Worm (Caenorhabditis elegans): ENCODE results near the gene acl-6.

The acl-6 gene

DNA sequence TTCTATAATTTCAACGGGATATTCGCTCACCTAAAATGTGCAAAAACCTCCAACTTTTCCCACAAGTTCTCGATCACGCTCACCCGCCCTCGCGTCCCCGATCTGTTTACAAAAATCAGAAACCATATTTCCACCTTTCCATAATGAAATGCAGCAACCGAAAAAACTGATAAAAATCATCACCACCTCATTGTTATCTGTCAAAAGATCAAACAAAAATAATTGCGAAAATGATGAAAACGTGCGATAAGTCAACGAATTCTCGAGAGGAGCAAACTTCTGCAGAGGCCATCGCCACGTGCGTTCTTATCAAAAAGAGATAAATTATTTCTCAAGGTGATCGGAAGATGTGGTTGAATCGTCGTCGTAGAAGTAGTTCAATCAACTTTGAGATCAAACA is 8.2 kb upstream of the acl-6 start:
- TF ChIP-seq pros-1 (tag; optimal IDR thresholded peaks at IDR 0.05) (no peak), fkh-10 (GFP tag; optimal IDR thresholded peaks at IDR 0.05) (no peak)

DNA sequence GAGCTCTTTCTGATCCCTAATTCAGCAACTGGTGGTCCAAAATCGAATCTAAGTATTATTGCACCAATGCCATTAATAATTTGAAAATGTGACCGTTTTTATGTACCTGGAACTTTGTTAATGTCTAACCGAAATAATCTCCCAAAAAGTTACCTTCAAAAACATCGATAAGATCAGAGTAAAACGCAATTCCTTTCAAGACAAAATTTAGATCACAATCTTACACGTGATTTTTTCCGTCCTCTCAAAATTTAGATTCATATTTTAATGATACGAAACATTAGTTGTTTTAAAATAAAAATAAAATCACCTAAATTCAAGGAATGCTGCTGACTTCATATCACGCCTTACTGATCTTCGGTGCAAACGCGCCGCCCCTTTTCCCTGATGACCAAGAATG is 6.8 kb upstream of the acl-6 start:
- TF ChIP-seq ceh-45 (GFP tag; IDR thresholded peaks at IDR 0.05) (no peak), odd-2 (tag; optimal IDR thresholded peaks at IDR 0.05) (no peak), elt-4 (tag; optimal IDR thresholded peaks at IDR 0.05) (no peak), npax-4 (tag; optimal IDR thresholded peaks at IDR 0.05) (no peak), tbx-2 (tag; optimal IDR thresholded peaks at IDR 0.05) (no peak), unc-55 (GFP tag; optimal IDR thresholded peaks at IDR 0.05) (no peak), ceh-19 (GFP tag; optimal IDR thresholded peaks at IDR 0.05) (no peak), hlh-8 (tag; optimal IDR thresholded peaks at IDR 0.05) (no peak), fkh-10 (GFP tag; optimal IDR thresholded peaks at IDR 0.05) (no peak), eyg-1 (tag; optimal IDR thresholded peaks at IDR 0.05) (no peak)

- no peak for TF ChIP-seq ceh-30 (tag; optimal IDR thresholded peaks at IDR 0.05)
- no peak for TF ChIP-seq ama-1 (optimal IDR thresholded peaks at IDR 0.05)
- no peak for TF ChIP-seq ceh-31 (tag; optimal IDR thresholded peaks at IDR 0.05)
- no peak for TF ChIP-seq tbx-7 (tag; optimal IDR thresholded peaks at IDR 0.05)
- TF ChIP-seq unc-55 (GFP tag; optimal IDR thresholded peaks at IDR 0.05) = no peak
- no peak for TF ChIP-seq madf-2 (tag; optimal IDR thresholded peaks at IDR 0.05)
- TF ChIP-seq lim-6 (tag; optimal IDR thresholded peaks at IDR 0.05) = no peak
- TF ChIP-seq hlh-30 (tag; optimal IDR thresholded peaks at IDR 0.05; ENCODE audit: insufficient read depth) = no peak
- TF ChIP-seq hlh-15 (tag; optimal IDR thresholded peaks at IDR 0.05) = no peak
- no peak for TF ChIP-seq fkh-10 (GFP tag; optimal IDR thresholded peaks at IDR 0.05)
- no peak for TF ChIP-seq ceh-48 (tag; optimal IDR thresholded peaks at IDR 0.05)
- TF ChIP-seq T23F11.4 (GFP tag; optimal IDR thresholded peaks at IDR 0.05) = no peak
These were observed 5.3 kb upstream of the acl-6 start, which contains the start of gene rhr-1 for ce11 chrV:5427860-5428259. Gene rhr-1, plus strand, starts transcription at chrV:5428160.

- TF ChIP-seq eyg-1 (tag; optimal IDR thresholded peaks at IDR 0.05) (no peak), F13H6.1 (tag; optimal IDR thresholded peaks at IDR 0.05) (no peak), sdc-2 (tag; optimal IDR thresholded peaks at IDR 0.05) (no peak)
These were observed 687 bp upstream of the acl-6 start, which contains the start of gene F08F3.8 for ce11 chrV:5432499-5432898. Gene F08F3.8, minus strand, starts transcription at chrV:5432599.

DNA sequence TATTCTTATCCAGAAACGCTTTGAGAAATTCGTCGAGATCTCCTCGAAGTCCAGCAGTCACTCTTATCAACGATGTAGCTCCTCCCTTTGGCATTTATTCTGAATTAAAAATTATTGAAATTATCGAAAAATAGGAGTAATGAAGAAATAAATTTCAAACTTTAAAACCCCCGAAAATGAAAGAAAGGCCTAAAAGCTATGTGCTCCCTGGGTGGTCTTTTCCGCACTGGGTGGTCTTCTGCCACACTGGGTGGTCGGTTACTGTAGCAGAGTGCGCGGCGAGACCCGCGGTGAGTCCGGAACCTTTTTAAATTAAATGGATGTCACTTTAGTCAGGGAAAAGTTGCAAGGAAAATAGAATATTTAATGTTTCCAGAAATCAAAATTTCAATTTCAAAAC is 5.9 kb downstream of the acl-6 start, which contains the start of gene snpc-1.3:
TSS of gene snpc-1.3 (minus strand) at position 101 of the 400 bp plus-strand sequence.
- no peak for TF ChIP-seq ref-2 (tag; optimal IDR thresholded peaks at IDR 0.05)
- TF ChIP-seq ztf-16 (tag; optimal IDR thresholded peaks at IDR 0.05) = no peak
- no peak for TF ChIP-seq sox-4 (tag; optimal IDR thresholded peaks at IDR 0.05)
- no peak for TF ChIP-seq gmeb-2 (tag; optimal IDR thresholded peaks at IDR 0.05)
- no peak for TF ChIP-seq tbx-7 (tag; optimal IDR thresholded peaks at IDR 0.05)
- TF ChIP-seq nhr-232 (tag; optimal IDR thresholded peaks at IDR 0.05) = no peak
- TF ChIP-seq ttx-3 (tag; optimal IDR thresholded peaks at IDR 0.05) = no peak
- TF ChIP-seq madf-2 (tag; optimal IDR thresholded peaks at IDR 0.05) = no peak
- no peak for TF ChIP-seq eyg-1 (tag; optimal IDR thresholded peaks at IDR 0.05)
- no peak for TF ChIP-seq pqm-1 (tag; optimal IDR thresholded peaks at IDR 0.05)
- no peak for TF ChIP-seq pag-3 (tag; optimal IDR thresholded peaks at IDR 0.05; ENCODE audit: borderline replicate concordance)

DNA sequence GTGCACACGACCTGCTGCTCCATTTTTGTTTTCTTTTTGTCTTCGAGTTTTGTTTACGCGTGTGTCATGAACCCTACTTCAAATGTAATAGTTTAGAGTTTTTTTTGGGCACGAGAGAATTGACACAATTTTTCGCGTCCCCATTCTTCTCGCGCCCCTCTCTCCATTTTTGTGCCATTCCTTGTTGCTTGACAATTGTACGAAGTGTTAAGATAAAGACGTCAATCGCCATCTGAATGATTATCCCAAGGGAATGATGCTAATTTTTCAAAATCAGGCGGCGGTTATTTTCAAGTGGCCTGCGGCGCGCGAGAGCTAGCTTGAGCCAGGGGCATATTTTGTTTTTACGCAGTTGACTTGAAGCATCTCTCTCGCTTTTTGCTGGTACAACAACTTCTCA is 9.2 kb downstream of the acl-6 start:
- TF ChIP-seq nhr-11 (tag; optimal IDR thresholded peaks at IDR 0.05) = no peak
- no peak for TF ChIP-seq mec-3 (tag; optimal IDR thresholded peaks at IDR 0.05; ENCODE audit: borderline replicate concordance)
- TF ChIP-seq nfya-1 (tag; optimal IDR thresholded peaks at IDR 0.05) = no peak

Measured in whole organism, late embryonic.